Fruit fly (Drosophila melanogaster) whole organism, embryonic: Measurements from ENCODE around the gene CG7916.

Experiments
- ATbp ChIP-seq: fragments of 200-800 bp; sonication (Bioruptor generic); optimal IDR thresholded peaks from 2 replicates; lab custom pipeline; 2017; ENCODE audit warnings: missing biosample characterization, mild to moderate bottlenecking, missing genetic modification characterization, missing genetic modification reagents
- Abd-B ChIP-seq: fragments of 200-800 bp; sonication (Bioruptor generic); optimal IDR thresholded peaks from 2 replicates; lab custom pipeline; 2018; ENCODE audit warnings: missing biosample characterization, mild to moderate bottlenecking, missing genetic modification characterization, moderate library complexity
- Atf6 ChIP-seq: fragments of 200-800 bp; sonication (Bioruptor generic); IDR thresholded peaks from 2 replicates; pipeline ENCODE4 v1.3.6; 2022; ENCODE audit warnings: missing biosample characterization, missing genetic modification characterization
- CG10366 ChIP-seq: fragments of 200-800 bp; sonication (Bioruptor generic); IDR thresholded peaks from 2 replicates; pipeline ENCODE4 v1.3.6; 2022; ENCODE audit warnings: missing biosample characterization, missing genetic modification characterization
- CG11456 ChIP-seq: fragments of 200-800 bp; sonication (Bioruptor generic); IDR thresholded peaks from 3 replicates; pipeline ENCODE4 v1.3.6; 2022; ENCODE audit warnings: missing biosample characterization, missing genetic modification characterization
- CG11723 ChIP-seq: fragments of 200-800 bp; sonication (Bioruptor generic); optimal IDR thresholded peaks from 2 replicates; lab custom pipeline; 2017; ENCODE audit warnings: missing biosample characterization, mild to moderate bottlenecking, missing genetic modification characterization
- CG12219 ChIP-seq: fragments of 200-800 bp; sonication (Bioruptor generic); optimal IDR thresholded peaks from 3 replicates; lab custom pipeline; 2018; ENCODE audit warnings: missing biosample characterization, mild to moderate bottlenecking, missing genetic modification characterization
- CG13775 ChIP-seq: fragments of 200-800 bp; sonication (Bioruptor generic); optimal IDR thresholded peaks from 3 replicates; lab custom pipeline; 2017; ENCODE audit warnings: missing biosample characterization, mild to moderate bottlenecking, missing genetic modification characterization
- CG14860 ChIP-seq: fragments of 200-800 bp; sonication (Bioruptor generic); IDR thresholded peaks from 3 replicates; pipeline ENCODE4 v1.3.6; 2022; ENCODE audit warnings: missing biosample characterization, missing genetic modification characterization; ENCODE audit not compliant: partially characterized antibody
- CG15601 ChIP-seq: fragments of 200-800 bp; sonication (Bioruptor generic); optimal IDR thresholded peaks from 3 replicates; lab custom pipeline; 2019; ENCODE audit warnings: missing biosample characterization, mild to moderate bottlenecking, missing genetic modification characterization, moderate library complexity
- CG15696 ChIP-seq: fragments of 200-800 bp; sonication (Bioruptor generic); optimal IDR thresholded peaks from 2 replicates; lab custom pipeline; 2019; ENCODE audit warnings: missing biosample characterization, mild to moderate bottlenecking, missing genetic modification characterization, moderate library complexity
- CG1602 ChIP-seq: fragments of 200-800 bp; sonication (Bioruptor generic); optimal IDR thresholded peaks from 3 replicates; lab custom pipeline; 2016; ENCODE audit warnings: missing biosample characterization, missing genetic modification characterization
- CG16815 ChIP-seq: fragments of 200-800 bp; sonication (Bioruptor generic); optimal IDR thresholded peaks from 3 replicates; lab custom pipeline; 2017; ENCODE audit warnings: missing biosample characterization, mild to moderate bottlenecking, missing genetic modification characterization
- CG17385 ChIP-seq: fragments of 200-800 bp; sonication (Bioruptor generic); optimal IDR thresholded peaks from 3 replicates; lab custom pipeline; 2018; ENCODE audit warnings: missing biosample characterization, mild to moderate bottlenecking, missing genetic modification characterization
- CG2120 ChIP-seq: fragments of 200-800 bp; sonication (Bioruptor generic); optimal IDR thresholded peaks from 3 replicates; lab custom pipeline; 2016; ENCODE audit warnings: missing biosample characterization, missing genetic modification characterization
- CG2712 ChIP-seq: fragments of 200-800 bp; optimal IDR thresholded peaks from 3 replicates; lab custom pipeline; 2019; ENCODE audit warnings: missing biosample characterization, mild to moderate bottlenecking, missing genetic modification characterization, moderate library complexity
- CG30403 ChIP-seq: fragments of 200-800 bp; sonication (Bioruptor generic); optimal IDR thresholded peaks from 3 replicates; lab custom pipeline; 2016; ENCODE audit warnings: missing biosample characterization, missing genetic modification characterization
- CG31365 ChIP-seq: fragments of 200-800 bp; sonication (Bioruptor generic); optimal IDR thresholded peaks from 2 replicates; lab custom pipeline; 2018; ENCODE audit warnings: missing biosample characterization, mild to moderate bottlenecking, missing genetic modification characterization
- CG6254 ChIP-seq: fragments of 200-800 bp; sonication (Bioruptor generic); optimal IDR thresholded peaks from 3 replicates; lab custom pipeline; 2017; ENCODE audit warnings: mild to moderate bottlenecking, missing biosample characterization, missing genetic modification reagents, missing genetic modification characterization
- CG7357 ChIP-seq: fragments of 200-800 bp; sonication (Bioruptor generic); IDR thresholded peaks from 3 replicates; pipeline ENCODE4 v1.3.6; 2022; ENCODE audit warnings: missing biosample characterization, missing genetic modification characterization
- CG9437 ChIP-seq: fragments of 200-800 bp; sonication (Bioruptor generic); optimal IDR thresholded peaks from 2 replicates; lab custom pipeline; 2018; ENCODE audit warnings: missing biosample characterization, mild to moderate bottlenecking, missing genetic modification characterization
- CG9727 ChIP-seq: fragments of 200-800 bp; sonication (Bioruptor generic); optimal IDR thresholded peaks from 3 replicates; lab custom pipeline; 2017; ENCODE audit warnings: missing biosample characterization, mild to moderate bottlenecking, missing genetic modification characterization
- CG9932 ChIP-seq: fragments of 200-800 bp; sonication (Bioruptor generic); IDR thresholded peaks from 2 replicates; pipeline ENCODE4 v1.3.6; 2022; ENCODE audit warnings: missing biosample characterization, missing genetic modification characterization
- CoRest ChIP-seq: fragments of 200-800 bp; sonication (Bioruptor generic); optimal IDR thresholded peaks from 3 replicates; lab custom pipeline; 2018; ENCODE audit warnings: missing biosample characterization, mild to moderate bottlenecking, missing genetic modification characterization, moderate library complexity
- Fer1 ChIP-seq: fragments of 200-800 bp; sonication (Bioruptor generic); optimal IDR thresholded peaks from 2 replicates; lab custom pipeline; 2017; ENCODE audit warnings: missing biosample characterization, mild to moderate bottlenecking, missing genetic modification characterization
- HHEX ChIP-seq: fragments of 200-800 bp; sonication (Bioruptor generic); optimal IDR thresholded peaks from 3 replicates; lab custom pipeline; 2017; ENCODE audit warnings: missing biosample characterization, mild to moderate bottlenecking, missing genetic modification characterization, missing genetic modification reagents
- Hsf ChIP-seq: fragments of 200-800 bp; sonication (Bioruptor generic); optimal IDR thresholded peaks from 3 replicates; lab custom pipeline; 2016; ENCODE audit warnings: missing biosample characterization, missing genetic modification characterization
- Lhr ChIP-seq: fragments of 200-800 bp; sonication (Bioruptor generic); optimal IDR thresholded peaks from 3 replicates; lab custom pipeline; 2017; ENCODE audit warnings: mild to moderate bottlenecking, missing biosample characterization, missing genetic modification reagents, missing genetic modification characterization
- PHDP ChIP-seq: fragments of 200-800 bp; sonication (Bioruptor generic); optimal IDR thresholded peaks from 3 replicates; lab custom pipeline; 2018; ENCODE audit warnings: missing biosample characterization, mild to moderate bottlenecking, missing genetic modification characterization, moderate library complexity
- bcd ChIP-seq: fragments of 200-800 bp; sonication (Bioruptor generic); optimal IDR thresholded peaks from 2 replicates; lab custom pipeline; 2017; ENCODE audit warnings: missing biosample characterization, mild to moderate bottlenecking, missing genetic modification characterization
- chif ChIP-seq, 2 experiments: fragments of 200-800 bp; sonication (Bioruptor generic); optimal IDR thresholded peaks; 3 replicates each; lab custom pipeline; 2016; ENCODE audit warnings: missing biosample characterization in 2 of 2, missing genetic modification characterization in 2 of 2
- crp ChIP-seq, 2 experiments: fragments of 200-800 bp; sonication (Bioruptor generic); optimal IDR thresholded peaks; 2 replicates in 1 of 2; 3 replicates in 1 of 2; lab custom pipeline; 2017; ENCODE audit warnings: missing biosample characterization in 2 of 2, missing genetic modification characterization in 2 of 2, mild to moderate bottlenecking in 1 of 2, moderate library complexity in 1 of 2
- cwo ChIP-seq: fragments of 200-800 bp; sonication (Bioruptor generic); optimal IDR thresholded peaks from 3 replicates; lab custom pipeline; 2017; ENCODE audit warnings: missing biosample characterization, missing genetic modification characterization, mild to moderate bottlenecking, moderate library complexity, missing genetic modification reagents
- dmrt99B ChIP-seq: fragments of 200-800 bp; sonication (Bioruptor generic); optimal IDR thresholded peaks from 2 replicates; lab custom pipeline; 2018; ENCODE audit warnings: missing biosample characterization, mild to moderate bottlenecking, missing genetic modification characterization, moderate library complexity
- ewg ChIP-seq: fragments of 200-800 bp; sonication (Bioruptor generic); optimal IDR thresholded peaks from 3 replicates; lab custom pipeline; 2017; ENCODE audit warnings: mild to moderate bottlenecking, missing biosample characterization, missing genetic modification reagents, missing genetic modification characterization
- eyg ChIP-seq: fragments of 200-800 bp; sonication (Bioruptor generic); optimal IDR thresholded peaks from 3 replicates; lab custom pipeline; 2016; ENCODE audit warnings: missing biosample characterization, missing genetic modification characterization
- fru ChIP-seq: fragments of >200 bp; optimal IDR thresholded peaks from 2 replicates; lab custom pipeline; 2017
- gem ChIP-seq: fragments of 200-800 bp; sonication (Bioruptor generic); optimal IDR thresholded peaks from 2 replicates; lab custom pipeline; 2019; ENCODE audit warnings: missing biosample characterization, mild to moderate bottlenecking, missing genetic modification characterization, moderate library complexity
- grau ChIP-seq: fragments of 200-800 bp; optimal IDR thresholded peaks from 3 replicates; lab custom pipeline; 2019; ENCODE audit warnings: missing biosample characterization, mild to moderate bottlenecking, missing genetic modification characterization, moderate library complexity
- insv ChIP-seq, 2 experiments: fragments of 200-800 bp; sonication (Bioruptor generic); optimal IDR thresholded peaks; 3 replicates each; lab custom pipeline; 2016 to 2018; ENCODE audit warnings: missing biosample characterization in 2 of 2, missing genetic modification characterization in 2 of 2
- kay ChIP-seq: fragments of 200-800 bp; sonication (Bioruptor generic); optimal IDR thresholded peaks from 2 replicates; lab custom pipeline; 2016; ENCODE audit warnings: missing biosample characterization, missing genetic modification characterization
- lola ChIP-seq, 3 experiments: fragments of >200 bp in 2 of 3; fragments of 200-800 bp in 1 of 3; sonication (Bioruptor generic) in 1 of 3; optimal IDR thresholded peaks; 2 replicates each; lab custom pipeline; 2017 to 2019; ENCODE audit warnings: missing biosample characterization in 3 of 3, missing genetic modification characterization in 3 of 3, mild to moderate bottlenecking in 1 of 3, moderate library complexity in 1 of 3
- nmo ChIP-seq: fragments of 200-800 bp; sonication (Bioruptor generic); optimal IDR thresholded peaks from 2 replicates; lab custom pipeline; 2018; ENCODE audit warnings: missing biosample characterization, mild to moderate bottlenecking, missing genetic modification characterization, moderate library complexity
- prd ChIP-seq, 3 experiments: fragments of >200 bp in 2 of 3; fragments of 200-800 bp in 1 of 3; sonication (Bioruptor generic) in 1 of 3; optimal IDR thresholded peaks in 2 of 3; IDR thresholded peaks in 1 of 3; 2 replicates in 2 of 3; 3 replicates in 1 of 3; pipeline versions ENCODE4 v1.3.6 to Lab custom; 2017 to 2022; ENCODE audit warnings: missing biosample characterization in 1 of 3, missing genetic modification characterization in 1 of 3
- sc ChIP-seq, 3 experiments: fragments of >200 bp in 2 of 3; fragments of 200-800 bp in 1 of 3; sonication (Bioruptor generic) in 1 of 3; optimal IDR thresholded peaks; 2 replicates in 2 of 3; 3 replicates in 1 of 3; lab custom pipeline; 2017; ENCODE audit warnings: mild to moderate bottlenecking in 1 of 3, missing biosample characterization in 1 of 3, missing genetic modification characterization in 1 of 3, missing genetic modification reagents in 1 of 3
- scrt ChIP-seq: fragments of 200-800 bp; sonication (Bioruptor generic); optimal IDR thresholded peaks from 2 replicates; lab custom pipeline; 2018; ENCODE audit warnings: missing biosample characterization, mild to moderate bottlenecking, missing genetic modification characterization, moderate library complexity
- sisA ChIP-seq: fragments of 200-800 bp; sonication (Bioruptor generic); IDR thresholded peaks from 2 replicates; pipeline ENCODE4 v1.3.6; 2022; ENCODE audit warnings: missing biosample characterization, missing genetic modification characterization
- trem ChIP-seq: fragments of 200-800 bp; optimal IDR thresholded peaks from 3 replicates; lab custom pipeline; 2019; ENCODE audit warnings: missing biosample characterization, mild to moderate bottlenecking, missing genetic modification characterization, moderate library complexity
- vnd ChIP-seq: fragments of 200-800 bp; sonication (Bioruptor generic); IDR thresholded peaks from 3 replicates; pipeline ENCODE4 v1.3.6; 2022; ENCODE audit warnings: missing biosample characterization, missing genetic modification characterization; ENCODE audit not compliant: partially characterized antibody

CG7916 gene

dm6 chr2L:13876698-13877097 is 30.1 kb downstream of the CG7916 start (continued):
- peak; percentile 34 for TF ChIP-seq bcd (GFP tag; lab: Kevin White, UChicago)
- peak; percentile 63 for TF ChIP-seq dmrt99B (tag; lab: Kevin White, UChicago)
- TF ChIP-seq prd (optimal IDR thresholded peaks at IDR 0.05; lab: Kevin White, UChicago): no peak
- no peak; the same call in 2 of the 3 replicates for TF ChIP-seq prd (GFP tag; IDR thresholded peaks at IDR 0.05; lab: Robert Waterston, UW)
- TF ChIP-seq CG7357: no peak
- no peak for TF ChIP-seq HHEX (GFP tag; lab: Kevin White, UChicago)
- peak in 1 of 2 experiments; percentile 3 for TF ChIP-seq chif (GFP tag; optimal IDR thresholded peaks at IDR 0.05; lab: Kevin White, UChicago)
- TF ChIP-seq CoRest: peak; percentile 54
- no peak for TF ChIP-seq CG14860 (GFP tag; lab: Robert Waterston, UW)
- TF ChIP-seq CG12219: peak; percentile 11
- no peak for TF ChIP-seq CG31365
- TF ChIP-seq kay: peak; percentile 13
- no peak for TF ChIP-seq fru
- TF ChIP-seq CG30403 (GFP tag; lab: Kevin White, UChicago): peak; percentile 36
- no peak for TF ChIP-seq CG10366
- TF ChIP-seq cwo (GFP tag; lab: Kevin White, UChicago): no peak
- peak; percentile 10 for TF ChIP-seq Fer1 (GFP tag; lab: Kevin White, UChicago)
- TF ChIP-seq ewg (GFP tag; lab: Kevin White, UChicago): peak; percentile 10
- peak; percentile 3 for TF ChIP-seq Abd-B (GFP tag; lab: Kevin White, UChicago)
- no peak for TF ChIP-seq CG2120
- no peak for TF ChIP-seq CG11723 (GFP tag; lab: Kevin White, UChicago)
- TF ChIP-seq CG6254 (GFP tag; lab: Kevin White, UChicago): peak; percentile 36
- no peak for TF ChIP-seq CG11456 (GFP tag; lab: Robert Waterston, UW)
- no peak for TF ChIP-seq CG9932 (GFP tag; lab: Robert Waterston, UW)
- TF ChIP-seq sisA (GFP tag; lab: Robert Waterston, UW): no peak
- TF ChIP-seq trem (tag; lab: Kevin White, UChicago): peak; percentile 39
- no peak for TF ChIP-seq Hsf (GFP tag; lab: Kevin White, UChicago)
- TF ChIP-seq crp (GFP tag; optimal IDR thresholded peaks at IDR 0.05; lab: Kevin White, UChicago): no peak
- TF ChIP-seq grau (tag; lab: Kevin White, UChicago): peak; percentile 50
- no peak for TF ChIP-seq CG16815
- no peak for TF ChIP-seq eyg (GFP tag; lab: Kevin White, UChicago)
- TF ChIP-seq nmo (GFP tag; lab: Kevin White, UChicago): peak; percentile 64
- no peak for TF ChIP-seq Atf6 (GFP tag; lab: Robert Waterston, UW)
- TF ChIP-seq CG9727: peak; percentile 30
- TF ChIP-seq insv (GFP tag; optimal IDR thresholded peaks at IDR 0.05; lab: Kevin White, UChicago): no peak
- TF ChIP-seq CG17385 (GFP tag; lab: Kevin White, UChicago): peak; percentile 12
- peak in 1 of 3 experiments; percentile 75 for TF ChIP-seq lola (GFP tag; optimal IDR thresholded peaks at IDR 0.05; lab: Kevin White, UChicago)
- peak; percentile 36 for TF ChIP-seq CG15601 (tag; lab: Kevin White, UChicago)
- TF ChIP-seq CG15696: no peak
- peak; percentile 73 for TF ChIP-seq gem (tag; lab: Kevin White, UChicago)
- peak; percentile 62 for TF ChIP-seq CG2712 (tag; lab: Kevin White, UChicago)
- no peak for TF ChIP-seq scrt (GFP tag; lab: Kevin White, UChicago)
- no peak for TF ChIP-seq Lhr (GFP tag; lab: Kevin White, UChicago)
- no peak for TF ChIP-seq sc (optimal IDR thresholded peaks at IDR 0.05; lab: Kevin White, UChicago)
- peak; percentile 35 for TF ChIP-seq sc (GFP tag; optimal IDR thresholded peaks at IDR 0.05; lab: Kevin White, UChicago)
- peak; percentile 8 for TF ChIP-seq CG1602 (GFP tag; lab: Kevin White, UChicago)
- peak; percentile 37 for TF ChIP-seq PHDP
- peak; percentile 19 for TF ChIP-seq CG9437 (GFP tag; lab: Kevin White, UChicago)
- TF ChIP-seq ATbp (GFP tag; lab: Kevin White, UChicago): peak; percentile 42
- TF ChIP-seq vnd (GFP tag; lab: Robert Waterston, UW): no peak
- TF ChIP-seq CG13775 (GFP tag; lab: Kevin White, UChicago): peak; percentile 13
